Fruit fly (Drosophila melanogaster) whole organism, prepupa: ENCODE data around the gene CG14711.
A peak's percentile ranks its signal among the peaks of the same experiment; 100 is the strongest.

ENCODE experiments used
- Blimp-1 ChIP-seq: fragments of 200-800 bp; sonication (Bioruptor generic); optimal IDR thresholded peaks from 3 replicates; lab custom pipeline; 2017; ENCODE audit warnings: missing biosample characterization, missing genetic modification characterization, mild to moderate bottlenecking, moderate library complexity, missing genetic modification reagents
- CG10631 ChIP-seq: fragments of 200-800 bp; sonication (Bioruptor generic); optimal IDR thresholded peaks from 2 replicates; lab custom pipeline; 2016; ENCODE audit warnings: missing biosample characterization, missing genetic modification characterization
- CG11294 ChIP-seq: fragments of 200-800 bp; sonication (Bioruptor generic); IDR thresholded peaks from 2 replicates; pipeline ENCODE4 v1.3.6; 2022; ENCODE audit warnings: missing biosample characterization, missing genetic modification characterization
- CG11902 ChIP-seq: fragments of 200-800 bp; sonication (Bioruptor generic); optimal IDR thresholded peaks from 3 replicates; lab custom pipeline; 2016; ENCODE audit warnings: missing biosample characterization, missing genetic modification characterization
- CG15336 ChIP-seq: fragments of 200-800 bp; sonication (Bioruptor generic); IDR thresholded peaks from 2 replicates; pipeline ENCODE4 v1.3.6; 2022; ENCODE audit warnings: missing biosample characterization, missing genetic modification characterization
- CG1621 ChIP-seq: fragments of 200-800 bp; sonication (Bioruptor generic); optimal IDR thresholded peaks from 3 replicates; lab custom pipeline; 2018; ENCODE audit warnings: missing biosample characterization, mild to moderate bottlenecking, missing genetic modification characterization
- CG16779 ChIP-seq: fragments of 200-800 bp; sonication (Bioruptor generic); optimal IDR thresholded peaks from 3 replicates; lab custom pipeline; 2017; ENCODE audit warnings: missing biosample characterization, mild to moderate bottlenecking, missing genetic modification characterization
- CG3032 ChIP-seq: fragments of 200-800 bp; optimal IDR thresholded peaks from 2 replicates; lab custom pipeline; 2019; ENCODE audit warnings: missing biosample characterization, mild to moderate bottlenecking, missing genetic modification characterization, moderate library complexity
- CG31627 ChIP-seq: fragments of 200-800 bp; sonication (Bioruptor generic); optimal IDR thresholded peaks from 3 replicates; lab custom pipeline; 2016; ENCODE audit warnings: missing biosample characterization, missing genetic modification characterization
- CG32006 ChIP-seq: fragments of 200-800 bp; sonication (Bioruptor generic); optimal IDR thresholded peaks from 3 replicates; lab custom pipeline; 2017; ENCODE audit warnings: missing biosample characterization, mild to moderate bottlenecking, missing genetic modification characterization
- CG34406 ChIP-seq: fragments of 200-800 bp; sonication (Bioruptor generic); optimal IDR thresholded peaks from 3 replicates; lab custom pipeline; 2016; ENCODE audit warnings: missing biosample characterization, missing genetic modification characterization
- CG3919 ChIP-seq: fragments of 200-800 bp; sonication (Bioruptor generic); optimal IDR thresholded peaks from 3 replicates; lab custom pipeline; 2016; ENCODE audit warnings: missing biosample characterization, missing genetic modification characterization
- CG6163 ChIP-seq: fragments of 200-800 bp; sonication (Bioruptor generic); IDR thresholded peaks from 3 replicates; pipeline ENCODE4 v1.3.6; 2022; ENCODE audit warnings: missing biosample characterization, missing genetic modification characterization
- CG6276 ChIP-seq: fragments of 200-800 bp; sonication (Bioruptor generic); optimal IDR thresholded peaks from 2 replicates; lab custom pipeline; 2017; ENCODE audit warnings: missing biosample characterization, mild to moderate bottlenecking, missing genetic modification characterization
- CG6792 ChIP-seq: fragments of 200-800 bp; sonication (Bioruptor generic); optimal IDR thresholded peaks from 3 replicates; lab custom pipeline; 2016; ENCODE audit warnings: missing biosample characterization, missing genetic modification characterization
- CG6854 ChIP-seq: fragments of 200-800 bp; sonication (Bioruptor generic); optimal IDR thresholded peaks from 2 replicates; lab custom pipeline; 2017; ENCODE audit warnings: missing biosample characterization, mild to moderate bottlenecking, missing genetic modification characterization
- CG7368 ChIP-seq: fragments of 200-800 bp; sonication (Bioruptor generic); optimal IDR thresholded peaks from 3 replicates; lab custom pipeline; 2016; ENCODE audit warnings: missing biosample characterization, missing genetic modification characterization
- CG8119 ChIP-seq: fragments of 200-800 bp; sonication (Bioruptor generic); IDR thresholded peaks from 3 replicates; pipeline ENCODE4 v1.3.6; 2022; ENCODE audit warnings: missing biosample characterization, missing genetic modification characterization
- CG8632 ChIP-seq: fragments of 200-800 bp; sonication (Bioruptor generic); optimal IDR thresholded peaks from 3 replicates; lab custom pipeline; 2016; ENCODE audit warnings: missing biosample characterization, missing genetic modification characterization
- Eip75B ChIP-seq: fragments of 200-800 bp; sonication (Bioruptor generic); optimal IDR thresholded peaks from 3 replicates; lab custom pipeline; 2016; ENCODE audit warnings: missing biosample characterization, missing genetic modification characterization
- Eip78C ChIP-seq: fragments of 200-800 bp; sonication (Bioruptor generic); peaks from one replicate; lab custom pipeline; 2016; ENCODE audit warnings: missing biosample characterization, missing genetic modification characterization
- Eip93F ChIP-seq: fragments of 200-800 bp; sonication (Bioruptor generic); optimal IDR thresholded peaks from 2 replicates; lab custom pipeline; 2016; ENCODE audit warnings: missing biosample characterization, mild to moderate bottlenecking, missing genetic modification characterization
- Ets21C ChIP-seq: fragments of 200-800 bp; sonication (Bioruptor generic); optimal IDR thresholded peaks from 3 replicates; lab custom pipeline; 2016; ENCODE audit warnings: missing biosample characterization, missing genetic modification characterization
- Ets96B ChIP-seq: fragments of 200-800 bp; optimal IDR thresholded peaks from 2 replicates; lab custom pipeline; 2019; ENCODE audit warnings: missing biosample characterization, mild to moderate bottlenecking, missing genetic modification characterization, moderate library complexity
- Gug ChIP-seq: fragments of 200-800 bp; sonication (Bioruptor generic); IDR thresholded peaks from 2 replicates; pipeline ENCODE4 v1.3.6; 2022; ENCODE audit warnings: missing biosample characterization, missing genetic modification characterization
- Hr38 ChIP-seq: sonication (Bioruptor generic); optimal IDR thresholded peaks from 2 replicates; lab custom pipeline; 2016; ENCODE audit warnings: missing biosample characterization, missing genetic modification characterization
- Hr39 ChIP-seq: fragments of 200-800 bp; sonication (Bioruptor generic); optimal IDR thresholded peaks from 2 replicates; lab custom pipeline; 2016; ENCODE audit warnings: missing biosample characterization, missing genetic modification characterization
- Lpt ChIP-seq: fragments of 200-800 bp; sonication (Bioruptor generic); optimal IDR thresholded peaks from 3 replicates; lab custom pipeline; 2016; ENCODE audit warnings: missing biosample characterization, missing genetic modification characterization
- Met ChIP-seq: fragments of 200-800 bp; sonication (Bioruptor generic); optimal IDR thresholded peaks from 3 replicates; lab custom pipeline; 2016; ENCODE audit warnings: missing biosample characterization, missing genetic modification characterization
- OdsH ChIP-seq: fragments of 200-800 bp; sonication (Bioruptor generic); optimal IDR thresholded peaks from 3 replicates; lab custom pipeline; 2016; ENCODE audit warnings: missing biosample characterization, missing genetic modification characterization
- Smox ChIP-seq: fragments of 200-800 bp; sonication (Bioruptor generic); optimal IDR thresholded peaks from 3 replicates; lab custom pipeline; 2016; ENCODE audit warnings: missing biosample characterization, missing genetic modification characterization
- Sox14 ChIP-seq: fragments of 200-800 bp; sonication (Bioruptor generic); optimal IDR thresholded peaks from 3 replicates; lab custom pipeline; 2016; ENCODE audit warnings: missing biosample characterization, missing genetic modification characterization
- Sox15 ChIP-seq: fragments of 200-800 bp; sonication (Bioruptor generic); optimal IDR thresholded peaks from 3 replicates; lab custom pipeline; 2016; ENCODE audit warnings: missing biosample characterization, missing genetic modification characterization
- achi ChIP-seq: fragments of 200-800 bp; sonication (Bioruptor generic); optimal IDR thresholded peaks from 3 replicates; lab custom pipeline; 2016; ENCODE audit warnings: missing biosample characterization, missing genetic modification characterization
- acj6 ChIP-seq: fragments of 200-800 bp; sonication (Bioruptor generic); optimal IDR thresholded peaks from 3 replicates; lab custom pipeline; 2016; ENCODE audit warnings: missing biosample characterization, missing genetic modification characterization
- cyc ChIP-seq: fragments of 200-800 bp; sonication (Bioruptor generic); optimal IDR thresholded peaks from 3 replicates; lab custom pipeline; 2016; ENCODE audit warnings: missing biosample characterization, missing genetic modification characterization
- dac ChIP-seq: fragments of 200-800 bp; sonication (Bioruptor generic); optimal IDR thresholded peaks from 2 replicates; lab custom pipeline; 2017; ENCODE audit warnings: missing biosample characterization, mild to moderate bottlenecking, missing genetic modification characterization
- dsx ChIP-seq: fragments of 200-800 bp; optimal IDR thresholded peaks from 3 replicates; lab custom pipeline; 2019; ENCODE audit warnings: missing biosample characterization, mild to moderate bottlenecking, missing genetic modification characterization, moderate library complexity; ENCODE audit not compliant: poor library complexity, severe bottlenecking
- eg ChIP-seq: fragments of 200-800 bp; sonication (Bioruptor generic); IDR thresholded peaks from 3 replicates; pipeline ENCODE4 v1.3.6; 2022; ENCODE audit warnings: missing biosample characterization, missing genetic modification characterization
- fd59A ChIP-seq: fragments of 200-800 bp; sonication (Bioruptor generic); optimal IDR thresholded peaks from 2 replicates; lab custom pipeline; 2017; ENCODE audit warnings: missing biosample characterization, mild to moderate bottlenecking, missing genetic modification characterization, missing genetic modification reagents
- fd85E ChIP-seq: fragments of 200-800 bp; sonication (Bioruptor generic); optimal IDR thresholded peaks from 3 replicates; lab custom pipeline; 2016; ENCODE audit warnings: missing biosample characterization, missing genetic modification characterization
- fkh ChIP-seq: fragments of 200-800 bp; sonication (Bioruptor generic); optimal IDR thresholded peaks from 3 replicates; lab custom pipeline; 2017; ENCODE audit warnings: missing biosample characterization, mild to moderate bottlenecking, missing genetic modification characterization, moderate library complexity
- net ChIP-seq: fragments of 200-800 bp; sonication (Bioruptor generic); optimal IDR thresholded peaks from 3 replicates; lab custom pipeline; 2016; ENCODE audit warnings: missing biosample characterization, missing genetic modification characterization
- pdm3 ChIP-seq: fragments of 200-800 bp; sonication (Bioruptor generic); optimal IDR thresholded peaks from 3 replicates; lab custom pipeline; 2016; ENCODE audit warnings: missing biosample characterization, missing genetic modification characterization
- salr ChIP-seq, 2 experiments: fragments of 200-800 bp; sonication (Bioruptor generic); optimal IDR thresholded peaks; 3 replicates each; lab custom pipeline; 2016 to 2018; ENCODE audit warnings: missing biosample characterization in 2 of 2, missing genetic modification characterization in 2 of 2, mild to moderate bottlenecking in 1 of 2
- spab ChIP-seq: fragments of 200-800 bp; sonication (Bioruptor generic); optimal IDR thresholded peaks from 2 replicates; lab custom pipeline; 2017; ENCODE audit warnings: missing biosample characterization, mild to moderate bottlenecking, missing genetic modification characterization, missing genetic modification reagents
- topi ChIP-seq: fragments of 200-800 bp; sonication (Bioruptor generic); optimal IDR thresholded peaks from 3 replicates; lab custom pipeline; 2016; ENCODE audit warnings: missing biosample characterization, missing genetic modification characterization
- vri ChIP-seq: fragments of 200-800 bp; sonication (Bioruptor generic); optimal IDR thresholded peaks from 3 replicates; lab custom pipeline; 2016; ENCODE audit warnings: missing biosample characterization, mild to moderate bottlenecking, missing genetic modification characterization

Gene CG14711

dm6 chr3R:11581340-11582252 lies 41.5 kb upstream of the CG14711 start, which contains the start of gene wkd:
Gene wkd (plus strand): TSS chr3R:11581576.
- TF ChIP-seq CG31627 (GFP tag; lab: Kevin White, UChicago) (peak; percentile 9), CG1621 (tag; lab: Kevin White, UChicago) (peak; percentile 83), Eip93F (GFP tag; lab: Kevin White, UChicago) (no peak)

dm6 chr3R:11582253-11582589 lies 40.9 kb upstream of the CG14711 start:
- TF ChIP-seq CG16779 (tag; lab: Kevin White, UChicago) (no peak), Lpt (GFP tag; lab: Kevin White, UChicago) (peak; percentile 89), eg (peak; percentile 96), CG32006 (GFP tag; lab: Kevin White, UChicago) (peak; percentile 92), CG6276 (no peak), CG11294 (peak; percentile 88), cyc (GFP tag; lab: Kevin White, UChicago) (peak; percentile 36), Met (GFP tag; lab: Kevin White, UChicago) (no peak), CG15336 (GFP tag; lab: Robert Waterston, UW) (peak; percentile 96), fd59A (GFP tag; lab: Kevin White, UChicago) (peak; percentile 76), CG8119 (GFP tag; lab: Robert Waterston, UW) (peak; percentile 92), Gug (GFP tag; lab: Robert Waterston, UW) (peak; percentile 88), Eip75B (peak; percentile 88), CG1621 (tag; lab: Kevin White, UChicago) (peak; percentile 86), CG6163 (GFP tag; lab: Robert Waterston, UW) (peak; percentile 93), vri (GFP tag; lab: Kevin White, UChicago) (no peak), CG31627 (GFP tag; lab: Kevin White, UChicago) (peak; percentile 19), CG7368 (GFP tag; lab: Kevin White, UChicago) (peak; percentile 81), acj6 (GFP tag; lab: Kevin White, UChicago) (no peak), pdm3 (no peak), topi (no peak), CG3032 (tag; lab: Kevin White, UChicago) (peak; percentile 86), fkh (no peak), Smox (GFP tag; lab: Kevin White, UChicago) (no peak), net (GFP tag; lab: Kevin White, UChicago) (peak; percentile 90), dsx (GFP tag; lab: Kevin White, UChicago) (peak; percentile 79), CG6792 (GFP tag; lab: Kevin White, UChicago) (peak; percentile 71), Sox14 (GFP tag; lab: Kevin White, UChicago) (peak; percentile 83), CG3919 (GFP tag; lab: Kevin White, UChicago) (peak; percentile 90), Eip93F (GFP tag; lab: Kevin White, UChicago) (no peak), CG8632 (GFP tag; lab: Kevin White, UChicago) (no peak), Hr38 (GFP tag; lab: Kevin White, UChicago) (peak; percentile 68), salr (GFP tag; optimal IDR thresholded peaks at IDR 0.05; lab: Kevin White, UChicago) (peak; percentile 77 to 86), achi (GFP tag; lab: Kevin White, UChicago) (no peak), OdsH (GFP tag; lab: Kevin White, UChicago) (no peak), Ets21C (GFP tag; lab: Kevin White, UChicago) (no peak), CG11902 (GFP tag; lab: Kevin White, UChicago) (peak; percentile 1), CG10631 (GFP tag; lab: Kevin White, UChicago) (peak; percentile 87), spab (GFP tag; lab: Kevin White, UChicago) (peak; percentile 79), Hr39 (no peak), Sox15 (GFP tag; lab: Kevin White, UChicago) (peak; percentile 19), Eip78C (GFP tag; lab: Kevin White, UChicago) (no peak), Blimp-1 (GFP tag; lab: Kevin White, UChicago) (no peak), fd85E (GFP tag; lab: Kevin White, UChicago) (no peak), Ets96B (tag; lab: Kevin White, UChicago) (peak; percentile 85), dac (peak; percentile 79), CG6854 (GFP tag; lab: Kevin White, UChicago) (no peak), CG34406 (GFP tag; lab: Kevin White, UChicago) (no peak)
